Worm (Caenorhabditis elegans) whole organism, midembryonic: Measurements from ENCODE around the gene prp-19.
A peak's percentile ranks its signal among the peaks of the same experiment; 100 is the strongest.

Source experiments
- T22C8.4 ChIP-seq: fragments of 200-800 bp; sonication (Bioruptor generic); IDR thresholded peaks from 2 replicates; pipeline ENCODE4 v1.3.6; 2022; ENCODE audit warnings: missing genetic modification characterization, missing compliant biosample characterization
- cog-1 ChIP-seq: sonication (generic microtip); optimal IDR thresholded peaks from 2 replicates; lab custom pipeline; 2016; ENCODE audit warnings: missing genetic modification characterization, missing compliant biosample characterization
- flt-1 ChIP-seq: fragments of 200-800 bp; sonication (Bioruptor generic); IDR thresholded peaks from 2 replicates; pipeline ENCODE4 v1.3.6; 2022; ENCODE audit warnings: missing genetic modification characterization, missing compliant biosample characterization
- klf-2 ChIP-seq: fragments of 200-800 bp; sonication (Bioruptor generic); conservative IDR thresholded peaks from 2 replicates; pipeline ENCODE4 v1.3.6; 2022; ENCODE audit warnings: missing genetic modification reagents, missing genetic modification characterization, missing compliant biosample characterization
- med-1 ChIP-seq: sonication (generic microtip); optimal IDR thresholded peaks from 2 replicates; lab custom pipeline; 2017; ENCODE audit warnings: missing genetic modification characterization, mild to moderate bottlenecking, missing compliant biosample characterization, antibody characterized with exemption, missing genetic modification reagents; ENCODE audit not compliant: insufficient read depth
- ztf-29 ChIP-seq: fragments of 200-800 bp; sonication (Bioruptor generic); IDR thresholded peaks from 2 replicates; pipeline ENCODE4 v1.3.6; 2022; ENCODE audit warnings: missing genetic modification reagents, missing genetic modification characterization, missing compliant biosample characterization

DNA sequence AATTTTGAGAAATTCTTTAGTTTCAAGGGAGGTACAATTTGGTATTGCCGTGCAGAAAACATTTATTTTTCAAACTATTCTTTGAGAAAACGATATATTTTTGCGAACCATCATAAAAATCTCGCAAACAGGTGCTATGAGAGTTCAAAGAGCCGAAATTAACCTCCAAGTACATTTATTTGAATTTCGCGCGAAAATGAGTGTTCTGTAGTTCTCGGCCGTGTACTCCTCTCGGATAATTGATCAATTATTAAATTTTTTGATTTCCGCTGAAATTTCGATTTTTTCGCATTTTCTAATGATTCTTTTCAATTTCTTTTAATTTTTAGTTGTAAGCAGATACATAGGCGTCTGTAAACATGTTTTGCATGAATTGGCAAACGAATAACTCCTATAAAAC, 18.3 kb upstream of the prp-19 start:
- TF ChIP-seq klf-2 (no peak), ztf-29 (GFP tag; lab: Robert Waterston, UW) (no peak), flt-1 (GFP tag; lab: Robert Waterston, UW) (peak; percentile 37; the same call in 1 of the 2 replicates), med-1 (GFP tag; lab: Kevin White, UChicago) (no peak), cog-1 (no peak), T22C8.4 (GFP tag; lab: Robert Waterston, UW) (no peak)
